Fruit fly (Drosophila melanogaster) Kc167 (cell line): ENCODE data around the gene Chpf.

Experiments used
- Myc ChIP-seq: fragments of >200 bp; optimal IDR thresholded peaks from 2 replicates; lab custom pipeline; 2017; ENCODE audit warnings: missing external identifiers
- h ChIP-seq: fragments of >200 bp; optimal IDR thresholded peaks from 3 replicates; lab custom pipeline; 2018; ENCODE audit warnings: missing external identifiers
- insv ChIP-seq: fragments of >200 bp; optimal IDR thresholded peaks from 3 replicates; lab custom pipeline; 2018; ENCODE audit warnings: missing external identifiers
- psq ChIP-seq: fragments of >200 bp; optimal IDR thresholded peaks from 2 replicates; lab custom pipeline; 2017; ENCODE audit warnings: missing external identifiers

dm6 chrX:13101817-13102216 is 10.4 kb downstream of the Chpf start:
- TF ChIP-seq Myc = no peak
- TF ChIP-seq insv (lab: Kevin White, UChicago) = no peak
- TF ChIP-seq h (lab: Kevin White, UChicago) = no peak
- no peak for TF ChIP-seq psq (lab: Kevin White, UChicago)
